Worm (Caenorhabditis elegans) whole organism, L3 larva: ENCODE data around the gene mdf-1.

Experiments
- aly-2 ChIP-seq: fragments of 150-350 bp; optimal IDR thresholded peaks from 2 replicates; lab custom pipeline; 2014; ENCODE audit warnings: missing biosample characterization, missing genetic modification characterization
- ceh-82 ChIP-seq: fragments of 150-350 bp; optimal IDR thresholded peaks from 2 replicates; lab custom pipeline; 2014; ENCODE audit warnings: missing biosample characterization, missing genetic modification characterization
- egl-5 ChIP-seq: fragments of 150-350 bp; optimal IDR thresholded peaks from 2 replicates; lab custom pipeline; 2017; ENCODE audit warnings: missing biosample characterization, missing genetic modification reagents, missing genetic modification characterization, inconsistent platforms
- elt-1 ChIP-seq: fragments of 150-350 bp; optimal IDR thresholded peaks from 2 replicates; lab custom pipeline; 2014; ENCODE audit warnings: missing biosample characterization, missing genetic modification characterization
- elt-2 ChIP-seq: sonication (generic microtip); optimal IDR thresholded peaks from 2 replicates; lab custom pipeline; 2016; ENCODE audit warnings: missing genetic modification reagents, mild to moderate bottlenecking, missing genetic modification characterization, missing compliant biosample characterization
- fkh-10 ChIP-seq: sonication (generic microtip); optimal IDR thresholded peaks from 2 replicates; lab custom pipeline; 2017; ENCODE audit warnings: missing biosample characterization, missing genetic modification reagents, missing genetic modification characterization
- lin-15B ChIP-seq: fragments of 150-350 bp; optimal IDR thresholded peaks from 2 replicates; lab custom pipeline; 2014; ENCODE audit warnings: missing biosample characterization, missing genetic modification characterization
- lin-39 ChIP-seq: fragments of 150-350 bp; optimal IDR thresholded peaks from 2 replicates; lab custom pipeline; 2018; ENCODE audit warnings: missing biosample characterization, missing genetic modification reagents, missing genetic modification characterization
- lsy-12 ChIP-seq: sonication (generic microtip); optimal IDR thresholded peaks from 2 replicates; lab custom pipeline; 2016; ENCODE audit warnings: mild to moderate bottlenecking, missing genetic modification characterization, missing compliant biosample characterization
- mdl-1 ChIP-seq: fragments of 150-350 bp; optimal IDR thresholded peaks from 2 replicates; lab custom pipeline; 2014; ENCODE audit warnings: missing biosample characterization, missing genetic modification characterization
- nhr-23 ChIP-seq: fragments of 150-350 bp; optimal IDR thresholded peaks from 2 replicates; lab custom pipeline; 2014; ENCODE audit warnings: missing biosample characterization, missing genetic modification reagents, missing genetic modification characterization
- nhr-25 ChIP-seq: sonication (generic microtip); optimal IDR thresholded peaks from 2 replicates; lab custom pipeline; 2017; ENCODE audit warnings: missing biosample characterization, missing genetic modification characterization
- nhr-77 ChIP-seq: fragments of 150-350 bp; optimal IDR thresholded peaks from 2 replicates; lab custom pipeline; 2014; ENCODE audit warnings: missing biosample characterization, missing genetic modification characterization
- pqm-1 ChIP-seq: fragments of 150-350 bp; optimal IDR thresholded peaks from 2 replicates; lab custom pipeline; 2017; ENCODE audit warnings: missing biosample characterization, missing genetic modification characterization, inconsistent platforms
- tbx-2 ChIP-seq: sonication (generic microtip); optimal IDR thresholded peaks from 2 replicates; lab custom pipeline; 2016; ENCODE audit warnings: mild to moderate bottlenecking, missing genetic modification characterization, missing compliant biosample characterization
- zag-1 ChIP-seq: fragments of 150-350 bp; optimal IDR thresholded peaks from 2 replicates; lab custom pipeline; 2014; ENCODE audit warnings: missing biosample characterization, missing genetic modification characterization

Gene mdf-1

DNA sequence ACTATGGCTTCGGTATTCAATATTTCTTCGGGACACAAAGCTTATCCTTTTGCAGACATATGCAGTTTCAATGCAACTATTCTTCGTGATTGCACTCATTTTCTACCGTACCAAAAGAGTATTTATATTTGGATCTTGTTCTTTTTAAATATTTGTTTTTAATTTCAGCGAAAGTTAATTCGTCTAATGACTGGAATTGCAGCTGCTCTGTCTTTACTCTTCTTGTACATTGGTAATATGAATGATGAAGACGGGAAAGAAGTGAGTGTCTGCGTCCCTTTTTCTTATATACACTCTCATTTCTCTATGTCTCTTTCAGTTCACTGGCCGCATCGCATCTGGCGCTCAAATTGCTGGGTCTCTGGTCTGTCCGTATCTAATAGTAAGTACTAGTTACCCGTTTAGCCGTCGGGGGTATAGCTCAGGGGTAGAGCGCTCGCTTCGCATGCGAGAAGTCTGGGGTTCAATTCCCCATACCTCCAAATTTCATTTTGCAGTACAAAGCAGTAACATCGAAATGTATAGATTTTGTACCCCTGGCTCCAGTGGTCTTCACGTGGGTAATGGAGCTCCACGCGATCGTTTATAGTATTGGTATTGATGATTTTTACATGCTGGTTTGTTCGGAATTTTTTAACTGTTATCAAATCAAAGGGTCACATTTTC lies 40.7 kb downstream of the mdf-1 start (continued):
- TF ChIP-seq nhr-77 (tag; lab: Kevin White, UChicago) (no peak), lin-39 (tag; lab: Kevin White, UChicago) (peak; percentile 82), ceh-82 (tag; lab: Kevin White, UChicago) (peak; percentile 8)

DNA sequence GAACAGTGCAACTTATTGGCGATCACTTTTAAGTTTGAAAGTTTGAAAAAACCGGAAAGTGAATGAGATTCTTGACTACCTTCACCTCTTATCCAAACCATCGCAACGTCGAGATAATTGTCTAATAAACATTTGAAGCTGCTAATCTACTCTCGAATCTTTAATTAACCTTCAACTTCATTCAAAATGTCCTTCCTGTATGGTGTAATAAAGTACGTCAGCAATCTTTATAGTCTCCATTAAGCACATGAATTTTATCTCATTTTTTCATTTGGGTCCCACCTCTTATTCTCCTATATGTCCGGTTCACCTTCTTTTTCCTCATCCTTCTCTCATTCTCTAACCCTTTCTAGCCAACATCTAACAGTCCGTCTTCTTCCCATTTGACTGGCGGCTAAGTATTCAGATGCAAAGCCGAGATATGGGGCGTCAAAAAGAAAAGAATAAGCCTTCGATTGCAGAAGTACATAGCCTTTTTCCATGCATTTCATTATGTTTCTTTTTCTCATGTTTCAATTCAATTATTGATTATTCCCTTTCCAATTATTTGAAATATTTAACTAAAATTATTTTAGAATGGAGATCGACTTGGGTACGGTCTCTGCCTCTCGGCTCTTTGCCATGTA lies 43.1 kb downstream of the mdf-1 start, which contains the start of gene swt-5:
Gene swt-5, plus strand, starts transcription at position 576 of the 626 bp plus-strand sequence.
- peak; percentile 91 for TF ChIP-seq elt-1 (tag; lab: Kevin White, UChicago)
- TF ChIP-seq mdl-1 = no peak
- peak; percentile 65 for TF ChIP-seq nhr-25 (tag; lab: Kevin White, UChicago)

DNA sequence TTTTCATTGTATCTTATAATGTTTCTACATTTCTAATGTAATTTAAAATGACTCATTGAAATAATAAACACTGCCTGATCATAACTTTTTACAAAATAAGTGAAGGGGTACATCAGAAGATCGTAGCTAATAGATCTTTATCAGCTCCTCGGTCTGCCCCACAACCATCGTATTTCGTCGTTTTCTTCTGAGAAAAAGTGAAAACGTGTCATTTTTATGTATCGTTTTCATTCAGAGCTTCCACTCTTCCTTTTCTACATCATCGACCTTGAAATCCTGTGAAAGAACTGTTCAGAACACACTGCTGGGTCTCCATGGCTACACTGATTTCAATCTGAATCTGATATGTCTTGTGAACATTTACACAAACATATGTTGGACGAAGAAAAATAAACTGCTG lies 44.7 kb downstream of the mdf-1 start:
- TF ChIP-seq lsy-12 (tag; lab: Kevin White, UChicago) (no peak), lin-15B (tag; lab: Kevin White, UChicago) (no peak), fkh-10 (GFP tag; lab: Kevin White, UChicago) (no peak), elt-1 (tag; lab: Kevin White, UChicago) (peak; percentile 62), nhr-23 (tag; lab: Kevin White, UChicago) (no peak), zag-1 (tag; lab: Kevin White, UChicago) (no peak), nhr-25 (tag; lab: Kevin White, UChicago) (peak; percentile 59)

DNA sequence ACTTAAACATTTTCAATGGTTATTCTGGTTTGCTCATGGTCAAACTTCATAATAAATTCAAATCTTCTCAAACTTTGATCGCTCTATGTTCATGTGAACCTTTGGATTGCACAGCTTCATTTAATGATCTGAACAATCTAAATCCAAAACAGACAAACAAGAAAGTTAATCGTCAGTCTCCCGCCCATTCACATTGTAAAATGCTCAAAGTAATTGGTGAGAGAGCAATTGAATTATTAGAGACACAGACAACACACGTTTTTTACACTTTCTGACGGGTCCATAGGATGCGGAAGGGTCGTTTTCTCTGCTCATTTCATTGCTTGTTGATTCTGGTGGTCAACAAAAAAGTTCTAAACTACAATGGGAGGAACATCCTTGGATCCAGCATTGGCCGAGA lies 47.3 kb downstream of the mdf-1 start, which contains the start of gene gsnl-1:
Gene gsnl-1, plus strand, starts transcription at position 301 of the 400 bp plus-strand sequence.
- no peak for TF ChIP-seq tbx-2
- TF ChIP-seq egl-5 (tag; lab: Kevin White, UChicago) = peak; percentile 13

DNA sequence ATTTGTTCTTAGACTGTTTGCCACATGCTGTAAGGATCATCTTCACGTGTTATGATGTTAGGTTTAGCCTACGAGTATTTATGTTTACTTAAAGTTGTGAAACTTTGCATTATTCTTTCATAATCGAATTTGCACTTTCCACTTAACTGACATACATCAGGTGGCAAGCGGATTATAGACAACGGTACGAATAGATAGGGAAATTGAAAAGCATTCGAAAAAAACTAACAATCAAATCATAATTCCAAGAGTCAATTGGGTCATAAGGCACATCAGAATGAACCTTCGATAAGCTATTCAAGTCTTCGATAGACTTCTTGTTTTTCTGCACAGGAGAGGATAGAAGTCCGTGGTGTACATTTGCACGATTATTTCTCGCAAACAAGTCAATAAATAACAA lies 51.6 kb downstream of the mdf-1 start:
- TF ChIP-seq elt-2 = peak; percentile 69
- TF ChIP-seq pqm-1 (tag; lab: Kevin White, UChicago) = peak; percentile 75
- TF ChIP-seq fkh-10 (GFP tag; lab: Kevin White, UChicago) = no peak
- TF ChIP-seq aly-2 (tag; lab: Kevin White, UChicago) = no peak
- TF ChIP-seq, all 47 proteins: peak for 2
